Fruit fly (Drosophila melanogaster) whole organism, embryonic: Measurements from ENCODE around the gene Plap.

Experiments used
- Abd-B ChIP-seq: fragments of 200-800 bp; sonication (Bioruptor generic); optimal IDR thresholded peaks from 2 replicates; lab custom pipeline; 2018; ENCODE audit warnings: missing biosample characterization, mild to moderate bottlenecking, missing genetic modification characterization, moderate library complexity
- B-H1 ChIP-seq: fragments of 200-800 bp; sonication (Bioruptor generic); IDR thresholded peaks from 3 replicates; pipeline ENCODE4 v1.3.6; 2022; ENCODE audit warnings: missing biosample characterization, missing genetic modification characterization
- C15 ChIP-seq: fragments of 200-800 bp; sonication (Bioruptor generic); IDR thresholded peaks from 3 replicates; pipeline ENCODE4 v1.3.6; 2022; ENCODE audit warnings: missing biosample characterization, missing genetic modification characterization
- CG10209 ChIP-seq: fragments of 200-800 bp; sonication (Bioruptor generic); optimal IDR thresholded peaks from 3 replicates; lab custom pipeline; 2017; ENCODE audit warnings: missing biosample characterization, mild to moderate bottlenecking, missing genetic modification characterization, missing genetic modification reagents
- CG10267 ChIP-seq: fragments of 200-800 bp; sonication (Bioruptor generic); optimal IDR thresholded peaks from 2 replicates; lab custom pipeline; 2018; ENCODE audit warnings: missing biosample characterization, mild to moderate bottlenecking, missing genetic modification characterization, moderate library complexity
- CG11504 ChIP-seq: fragments of 200-800 bp; sonication (Bioruptor generic); optimal IDR thresholded peaks from 3 replicates; lab custom pipeline; 2019; ENCODE audit warnings: missing biosample characterization, mild to moderate bottlenecking, missing genetic modification characterization, moderate library complexity
- CG13424 ChIP-seq: fragments of 200-800 bp; sonication (Bioruptor generic); optimal IDR thresholded peaks from 2 replicates; lab custom pipeline; 2019; ENCODE audit warnings: missing biosample characterization, mild to moderate bottlenecking, missing genetic modification characterization, moderate library complexity
- CG14667 ChIP-seq: fragments of 200-800 bp; sonication (Bioruptor generic); IDR thresholded peaks from 2 replicates; pipeline ENCODE4 v1.3.6; 2022; ENCODE audit warnings: missing biosample characterization, missing genetic modification characterization
- CG18262 ChIP-seq: fragments of 200-800 bp; optimal IDR thresholded peaks from 3 replicates; lab custom pipeline; 2019; ENCODE audit warnings: missing biosample characterization, mild to moderate bottlenecking, missing genetic modification characterization, moderate library complexity
- CG2875 ChIP-seq: fragments of 200-800 bp; sonication (Bioruptor generic); optimal IDR thresholded peaks from 2 replicates; lab custom pipeline; 2017; ENCODE audit warnings: missing biosample characterization, mild to moderate bottlenecking, missing genetic modification characterization, missing genetic modification reagents
- CG2889 ChIP-seq: fragments of 200-800 bp; sonication (Bioruptor generic); IDR thresholded peaks from 3 replicates; pipeline ENCODE4 v1.3.6; 2022; ENCODE audit warnings: missing biosample characterization, missing genetic modification characterization
- CG30403 ChIP-seq: fragments of 200-800 bp; sonication (Bioruptor generic); optimal IDR thresholded peaks from 3 replicates; lab custom pipeline; 2016; ENCODE audit warnings: missing biosample characterization, missing genetic modification characterization
- CG3847 ChIP-seq: fragments of 200-800 bp; sonication (Bioruptor generic); IDR thresholded peaks from 2 replicates; pipeline ENCODE4 v1.3.6; 2022; ENCODE audit warnings: missing biosample characterization, missing genetic modification characterization
- CG3995 ChIP-seq: fragments of 200-800 bp; sonication (Bioruptor generic); optimal IDR thresholded peaks from 3 replicates; lab custom pipeline; 2016; ENCODE audit warnings: missing biosample characterization, missing genetic modification characterization
- CG4282 ChIP-seq: fragments of 200-800 bp; sonication (Bioruptor generic); optimal IDR thresholded peaks from 2 replicates; lab custom pipeline; 2016; ENCODE audit warnings: missing biosample characterization, missing genetic modification characterization
- CG7786 ChIP-seq: fragments of 200-800 bp; sonication (Bioruptor generic); optimal IDR thresholded peaks from 2 replicates; lab custom pipeline; 2016; ENCODE audit warnings: missing biosample characterization, missing genetic modification characterization
- CG7963 ChIP-seq: fragments of 200-800 bp; sonication (Bioruptor generic); IDR thresholded peaks from 3 replicates; pipeline ENCODE4 v1.3.6; 2022; ENCODE audit warnings: missing biosample characterization, missing genetic modification characterization; ENCODE audit not compliant: partially characterized antibody
- CG8388 ChIP-seq: fragments of 200-800 bp; sonication (Bioruptor generic); optimal IDR thresholded peaks from 2 replicates; lab custom pipeline; 2019; ENCODE audit warnings: missing biosample characterization, mild to moderate bottlenecking, missing genetic modification characterization, moderate library complexity
- CG9437 ChIP-seq: fragments of 200-800 bp; sonication (Bioruptor generic); optimal IDR thresholded peaks from 2 replicates; lab custom pipeline; 2018; ENCODE audit warnings: missing biosample characterization, mild to moderate bottlenecking, missing genetic modification characterization
- CG9932 ChIP-seq: fragments of 200-800 bp; sonication (Bioruptor generic); IDR thresholded peaks from 2 replicates; pipeline ENCODE4 v1.3.6; 2022; ENCODE audit warnings: missing biosample characterization, missing genetic modification characterization
- CkIIα-i1 ChIP-seq: fragments of 200-800 bp; sonication (Bioruptor generic); IDR thresholded peaks from 2 replicates; pipeline ENCODE4 v1.3.6; 2022; ENCODE audit warnings: missing biosample characterization, missing genetic modification characterization
- D ChIP-seq, 2 experiments: fragments of 200-800 bp in 1 of 2; fragments of >200 bp in 1 of 2; sonication (Bioruptor generic) in 1 of 2; optimal IDR thresholded peaks; 2 replicates in 1 of 2; 3 replicates in 1 of 2; lab custom pipeline; 2017; ENCODE audit warnings: mild to moderate bottlenecking in 1 of 2, missing biosample characterization in 1 of 2, missing genetic modification characterization in 1 of 2, missing genetic modification reagents in 1 of 2
- Gug ChIP-seq: fragments of 200-800 bp; sonication (Bioruptor generic); IDR thresholded peaks from 4 replicates; pipeline ENCODE4 v1.3.6; 2022; ENCODE audit warnings: missing biosample characterization, missing genetic modification characterization
- HLH54F ChIP-seq: fragments of 200-800 bp; sonication (Bioruptor generic); optimal IDR thresholded peaks from 3 replicates; lab custom pipeline; 2016; ENCODE audit warnings: missing biosample characterization, missing genetic modification characterization
- NFAT ChIP-seq: fragments of 200-800 bp; sonication (Bioruptor generic); IDR thresholded peaks from 2 replicates; pipeline ENCODE4 v1.3.6; 2022; ENCODE audit warnings: missing biosample characterization, missing genetic modification characterization
- Oli ChIP-seq: fragments of 200-800 bp; sonication (Bioruptor generic); optimal IDR thresholded peaks from 2 replicates; lab custom pipeline; 2018; ENCODE audit warnings: missing biosample characterization, mild to moderate bottlenecking, missing genetic modification characterization, moderate library complexity
- PHDP ChIP-seq: fragments of 200-800 bp; sonication (Bioruptor generic); optimal IDR thresholded peaks from 3 replicates; lab custom pipeline; 2018; ENCODE audit warnings: missing biosample characterization, mild to moderate bottlenecking, missing genetic modification characterization, moderate library complexity
- Ravus ChIP-seq: fragments of 200-800 bp; sonication (Bioruptor generic); IDR thresholded peaks from 2 replicates; pipeline ENCODE4 v1.3.6; 2022; ENCODE audit warnings: missing biosample characterization, missing genetic modification characterization
- Six4 ChIP-seq: fragments of 200-800 bp; sonication (Bioruptor generic); optimal IDR thresholded peaks from 2 replicates; lab custom pipeline; 2016; ENCODE audit warnings: missing biosample characterization, missing genetic modification characterization
- Spps ChIP-seq: fragments of 200-800 bp; sonication (Bioruptor generic); optimal IDR thresholded peaks from 2 replicates; lab custom pipeline; 2018; ENCODE audit warnings: missing biosample characterization, mild to moderate bottlenecking, missing genetic modification characterization
- ap ChIP-seq: fragments of 200-800 bp; sonication (Bioruptor generic); IDR thresholded peaks from 2 replicates; pipeline ENCODE4 v1.3.6; 2022; ENCODE audit warnings: missing biosample characterization, missing genetic modification characterization
- chm ChIP-seq: fragments of 200-800 bp; sonication (Bioruptor generic); IDR thresholded peaks from 2 replicates; pipeline ENCODE4 v1.3.6; 2022; ENCODE audit warnings: missing biosample characterization, missing genetic modification characterization
- crp ChIP-seq, 2 experiments: fragments of 200-800 bp; sonication (Bioruptor generic); optimal IDR thresholded peaks; 2 replicates in 1 of 2; 3 replicates in 1 of 2; lab custom pipeline; 2017; ENCODE audit warnings: missing biosample characterization in 2 of 2, missing genetic modification characterization in 2 of 2, mild to moderate bottlenecking in 1 of 2, moderate library complexity in 1 of 2
- en ChIP-seq: fragments of 200-800 bp; sonication (Bioruptor generic); optimal IDR thresholded peaks from 2 replicates; lab custom pipeline; 2016; ENCODE audit warnings: missing biosample characterization, missing genetic modification characterization
- eve ChIP-seq, 2 experiments: fragments of >200 bp; optimal IDR thresholded peaks; 2 replicates each; lab custom pipeline; 2017; ENCODE audit warnings: missing biosample characterization in 2 of 2, missing genetic modification characterization in 2 of 2
- ewg ChIP-seq: fragments of 200-800 bp; sonication (Bioruptor generic); optimal IDR thresholded peaks from 3 replicates; lab custom pipeline; 2017; ENCODE audit warnings: mild to moderate bottlenecking, missing biosample characterization, missing genetic modification reagents, missing genetic modification characterization
- gsb ChIP-seq: fragments of 200-800 bp; sonication (Bioruptor generic); IDR thresholded peaks from 2 replicates; pipeline ENCODE4 v1.3.6; 2022; ENCODE audit warnings: missing biosample characterization, missing genetic modification characterization
- knrl ChIP-seq: fragments of 200-800 bp; sonication (Bioruptor generic); IDR thresholded peaks from 3 replicates; pipeline ENCODE4 v1.3.6; 2022; ENCODE audit warnings: missing biosample characterization, missing genetic modification characterization; ENCODE audit not compliant: partially characterized antibody
- lab ChIP-seq: fragments of 200-800 bp; sonication (Bioruptor generic); optimal IDR thresholded peaks from 3 replicates; lab custom pipeline; 2017; ENCODE audit warnings: missing biosample characterization, missing genetic modification characterization, mild to moderate bottlenecking, moderate library complexity, missing genetic modification reagents
- lilli ChIP-seq: fragments of 200-800 bp; sonication (Bioruptor generic); optimal IDR thresholded peaks from 3 replicates; lab custom pipeline; 2016; ENCODE audit warnings: missing biosample characterization, missing genetic modification characterization
- lmd ChIP-seq: fragments of 200-800 bp; sonication (Bioruptor generic); IDR thresholded peaks from 2 replicates; pipeline ENCODE4 v1.3.6; 2022; ENCODE audit warnings: missing biosample characterization, missing genetic modification characterization
- onecut ChIP-seq: fragments of 200-800 bp; sonication (Bioruptor generic); IDR thresholded peaks from 2 replicates; pipeline ENCODE4 v1.3.6; 2022; ENCODE audit warnings: missing biosample characterization, missing genetic modification characterization
- p53 ChIP-seq: fragments of 200-800 bp; sonication (Bioruptor generic); optimal IDR thresholded peaks from 2 replicates; lab custom pipeline; 2016; ENCODE audit warnings: missing biosample characterization, missing genetic modification characterization
- pfk ChIP-seq: fragments of 200-800 bp; sonication (Bioruptor generic); optimal IDR thresholded peaks from 2 replicates; lab custom pipeline; 2018; ENCODE audit warnings: missing biosample characterization, mild to moderate bottlenecking, missing genetic modification characterization, moderate library complexity
- pros ChIP-seq: fragments of 200-800 bp; sonication (Bioruptor generic); optimal IDR thresholded peaks from 3 replicates; lab custom pipeline; 2019; ENCODE audit warnings: missing biosample characterization, mild to moderate bottlenecking, missing genetic modification characterization, moderate library complexity
- slbo ChIP-seq: fragments of 200-800 bp; sonication (Bioruptor generic); IDR thresholded peaks from 2 replicates; pipeline ENCODE4 v1.3.6; 2022; ENCODE audit warnings: missing biosample characterization, missing genetic modification characterization
- tio ChIP-seq: fragments of 200-800 bp; sonication (Bioruptor generic); optimal IDR thresholded peaks from 2 replicates; lab custom pipeline; 2017; ENCODE audit warnings: missing biosample characterization, missing genetic modification characterization, inconsistent platforms
- wdn ChIP-seq: fragments of 200-800 bp; sonication (Bioruptor generic); IDR thresholded peaks from 2 replicates; pipeline ENCODE4 v1.3.6; 2022; ENCODE audit warnings: missing biosample characterization, missing genetic modification characterization
- zen2 ChIP-seq: fragments of 200-800 bp; sonication (Bioruptor generic); IDR thresholded peaks from 3 replicates; pipeline ENCODE4 v1.3.6; 2022; ENCODE audit warnings: missing biosample characterization, missing genetic modification characterization; ENCODE audit not compliant: partially characterized antibody

Plap gene

dm6 chr2L:1214465-1214864 lies 44.3 kb upstream of the Plap start (continued):
- TF ChIP-seq CG11504 (tag; lab: Kevin White, UChicago) (peak; percentile 62), B-H1 (GFP tag; lab: Robert Waterston, UW) (peak; percentile 57), lab (GFP tag; lab: Kevin White, UChicago) (peak; percentile 73), Ravus (GFP tag; lab: Robert Waterston, UW) (no peak), CG3847 (no peak), CG14667 (peak; percentile 39), crp (GFP tag; optimal IDR thresholded peaks at IDR 0.05; lab: Kevin White, UChicago) (no peak), CG8388 (GFP tag; lab: Kevin White, UChicago) (peak; percentile 41), pfk (no peak), slbo (peak; percentile 67), CG18262 (tag; lab: Kevin White, UChicago) (peak; percentile 34), Abd-B (GFP tag; lab: Kevin White, UChicago) (no peak), CG7963 (GFP tag; lab: Robert Waterston, UW) (no peak), zen2 (GFP tag; lab: Robert Waterston, UW) (no peak), NFAT (GFP tag; lab: Robert Waterston, UW) (no peak), HLH54F (GFP tag; lab: Kevin White, UChicago) (no peak), ap (GFP tag; lab: Robert Waterston, UW) (0 out of 2 replicates have a peak, but pooled peaks have one; percentile 37), CG2889 (0 out of 3 replicates have a peak, but pooled peaks have one; percentile 44), CG10267 (tag; lab: Kevin White, UChicago) (peak; percentile 16), CG9932 (GFP tag; lab: Robert Waterston, UW) (0 out of 2 replicates have a peak, but pooled peaks have one; percentile 14), Spps (no peak), CG2875 (peak; percentile 7), CG9437 (GFP tag; lab: Kevin White, UChicago) (peak; percentile 8), C15 (GFP tag; lab: Robert Waterston, UW) (0 out of 3 replicates have a peak, but pooled peaks have one; percentile 28), CG4282 (GFP tag; lab: Kevin White, UChicago) (no peak), onecut (GFP tag; lab: Robert Waterston, UW) (no peak), pros (GFP tag; lab: Kevin White, UChicago) (no peak), CG13424 (peak; percentile 37), Six4 (peak; percentile 26), D (optimal IDR thresholded peaks at IDR 0.05; lab: Kevin White, UChicago) (no peak), D (GFP tag; optimal IDR thresholded peaks at IDR 0.05; lab: Kevin White, UChicago) (peak; percentile 7), CG7786 (GFP tag; lab: Kevin White, UChicago) (no peak), CG30403 (GFP tag; lab: Kevin White, UChicago) (peak; percentile 43), gsb (GFP tag; lab: Robert Waterston, UW) (no peak), lilli (GFP tag; lab: Kevin White, UChicago) (peak; percentile 28), eve (GFP tag; optimal IDR thresholded peaks at IDR 0.05; lab: Kevin White, UChicago) (no peak), ewg (GFP tag; lab: Kevin White, UChicago) (peak; percentile 46), PHDP (tag; lab: Kevin White, UChicago) (peak; percentile 48), Oli (tag; lab: Kevin White, UChicago) (peak; percentile 58), tio (GFP tag; lab: Kevin White, UChicago) (no peak), Gug (GFP tag; lab: Robert Waterston, UW) (0 out of 4 replicates have a peak, but pooled peaks have one; percentile 33), en (GFP tag; lab: Kevin White, UChicago) (no peak), chm (GFP tag; lab: Robert Waterston, UW) (no peak), CG3995 (no peak), p53 (no peak), CkIIα-i1 (no peak), knrl (GFP tag; lab: Robert Waterston, UW) (no peak), lmd (GFP tag; lab: Robert Waterston, UW) (peak; percentile 45; the same call in 1 of the 2 replicates), CG10209 (peak; percentile 9), wdn (GFP tag; lab: Robert Waterston, UW) (0 out of 2 replicates have a peak, but pooled peaks have one; percentile 25)
